Fruit fly (Drosophila melanogaster) whole organism, embryonic: ENCODE measurements around the gene Prp5.

Experiments used
- CG10274 ChIP-seq: fragments of 200-800 bp; sonication (Bioruptor generic); optimal IDR thresholded peaks from 3 replicates; lab custom pipeline; 2017; ENCODE audit warnings: missing biosample characterization, mild to moderate bottlenecking, missing genetic modification characterization
- CG11695 ChIP-seq: fragments of 200-800 bp; sonication (Bioruptor generic); IDR thresholded peaks from 3 replicates; pipeline ENCODE4 v1.3.6; 2022; ENCODE audit warnings: missing biosample characterization, missing genetic modification characterization
- CG12744 ChIP-seq: fragments of 200-800 bp; sonication (Bioruptor generic); optimal IDR thresholded peaks from 2 replicates; lab custom pipeline; 2016; ENCODE audit warnings: missing biosample characterization, missing genetic modification characterization
- CG14710 ChIP-seq: fragments of 200-800 bp; sonication (Bioruptor generic); optimal IDR thresholded peaks from 3 replicates; lab custom pipeline; 2019; ENCODE audit warnings: missing biosample characterization, mild to moderate bottlenecking, missing genetic modification characterization, moderate library complexity
- CG1602 ChIP-seq: fragments of 200-800 bp; sonication (Bioruptor generic); optimal IDR thresholded peaks from 3 replicates; lab custom pipeline; 2016; ENCODE audit warnings: missing biosample characterization, missing genetic modification characterization
- CG17186 ChIP-seq: fragments of 200-800 bp; sonication (Bioruptor generic); optimal IDR thresholded peaks from 3 replicates; lab custom pipeline; 2017; ENCODE audit warnings: missing biosample characterization, missing genetic modification reagents, missing genetic modification characterization
- CG18011 ChIP-seq: fragments of 200-800 bp; sonication (Bioruptor generic); optimal IDR thresholded peaks from 2 replicates; lab custom pipeline; 2017; ENCODE audit warnings: missing biosample characterization, missing genetic modification characterization, mild to moderate bottlenecking, moderate library complexity, missing genotype
- CG18476 ChIP-seq: fragments of 200-800 bp; sonication (Bioruptor generic); optimal IDR thresholded peaks from 2 replicates; lab custom pipeline; 2016; ENCODE audit warnings: missing biosample characterization, mild to moderate bottlenecking, missing genetic modification characterization
- CG2120 ChIP-seq: fragments of 200-800 bp; sonication (Bioruptor generic); optimal IDR thresholded peaks from 3 replicates; lab custom pipeline; 2016; ENCODE audit warnings: missing biosample characterization, missing genetic modification characterization
- CG3838 ChIP-seq: fragments of 200-800 bp; sonication (Bioruptor generic); optimal IDR thresholded peaks from 3 replicates; lab custom pipeline; 2016; ENCODE audit warnings: missing biosample characterization, missing genetic modification characterization
- CG4404 ChIP-seq: fragments of 200-800 bp; sonication (Bioruptor generic); IDR thresholded peaks from 2 replicates; pipeline ENCODE4 v1.3.6; 2022; ENCODE audit warnings: missing biosample characterization, missing genetic modification characterization
- CG6689 ChIP-seq: fragments of 200-800 bp; sonication (Bioruptor generic); IDR thresholded peaks from 2 replicates; pipeline ENCODE4 v1.3.6; 2022; ENCODE audit warnings: missing biosample characterization, missing genetic modification characterization
- CG7372 ChIP-seq: fragments of 200-800 bp; sonication (Bioruptor generic); IDR thresholded peaks from 2 replicates; pipeline ENCODE4 v1.3.6; 2022; ENCODE audit warnings: missing biosample characterization, missing genetic modification characterization
- CG7556 ChIP-seq: fragments of 200-800 bp; sonication (Bioruptor generic); optimal IDR thresholded peaks from 2 replicates; lab custom pipeline; 2017; ENCODE audit warnings: missing biosample characterization, mild to moderate bottlenecking, missing genetic modification characterization
- CrebB ChIP-seq: fragments of 200-800 bp; sonication (Bioruptor generic); optimal IDR thresholded peaks from 3 replicates; lab custom pipeline; 2018; ENCODE audit warnings: missing biosample characterization, mild to moderate bottlenecking, missing genetic modification characterization
- Doc3 ChIP-seq: fragments of 200-800 bp; sonication (Bioruptor generic); IDR thresholded peaks from 3 replicates; pipeline ENCODE4 v1.3.6; 2022; ENCODE audit warnings: missing biosample characterization, missing genetic modification characterization; ENCODE audit not compliant: partially characterized antibody
- Drgx ChIP-seq: fragments of 200-800 bp; sonication (Bioruptor generic); IDR thresholded peaks from 2 replicates; pipeline ENCODE4 v1.3.6; 2022; ENCODE audit warnings: missing biosample characterization, missing genetic modification characterization
- Ets65A ChIP-seq: fragments of 200-800 bp; sonication (Bioruptor generic); peaks from one replicate; lab custom pipeline; 2016; ENCODE audit warnings: missing biosample characterization, missing genetic modification characterization
- GATAe ChIP-seq: fragments of 200-800 bp; sonication (Bioruptor generic); conservative IDR thresholded peaks from 2 replicates; pipeline ENCODE4 v1.3.6; 2022; ENCODE audit warnings: missing biosample characterization, missing genetic modification characterization
- MBD-R2 ChIP-seq: fragments of 200-800 bp; sonication (Bioruptor generic); IDR thresholded peaks from 2 replicates; pipeline ENCODE4 v1.3.6; 2022; ENCODE audit warnings: missing biosample characterization, missing genetic modification characterization
- Mrtf ChIP-seq: fragments of 200-800 bp; sonication (Bioruptor generic); IDR thresholded peaks from 3 replicates; pipeline ENCODE4 v1.3.6; 2022; ENCODE audit warnings: missing biosample characterization, missing genetic modification characterization
- Opbp ChIP-seq: fragments of 200-800 bp; sonication (Bioruptor generic); IDR thresholded peaks from 3 replicates; pipeline ENCODE4 v1.3.6; 2022; ENCODE audit warnings: missing biosample characterization, missing genetic modification characterization; ENCODE audit not compliant: partially characterized antibody
- Sox100B ChIP-seq: fragments of 200-800 bp; sonication (Bioruptor generic); optimal IDR thresholded peaks from 3 replicates; lab custom pipeline; 2018; ENCODE audit warnings: missing biosample characterization, mild to moderate bottlenecking, missing genetic modification characterization
- Spps ChIP-seq: fragments of 200-800 bp; sonication (Bioruptor generic); optimal IDR thresholded peaks from 2 replicates; lab custom pipeline; 2018; ENCODE audit warnings: missing biosample characterization, mild to moderate bottlenecking, missing genetic modification characterization
- Stat92E ChIP-seq, 3 experiments: fragments of >200 bp in 2 of 3; fragments of 200-800 bp in 1 of 3; sonication (Bioruptor generic) in 1 of 3; optimal IDR thresholded peaks; 2 replicates each; lab custom pipeline; 2017 to 2019; ENCODE audit warnings: missing biosample characterization in 3 of 3, missing genetic modification characterization in 3 of 3, mild to moderate bottlenecking in 1 of 3, moderate library complexity in 1 of 3
- Taf1 ChIP-seq: fragments of 200-800 bp; sonication (Bioruptor generic); IDR thresholded peaks from 2 replicates; pipeline ENCODE4 v1.3.6; 2022; ENCODE audit warnings: missing biosample characterization, missing genetic modification characterization
- ac ChIP-seq: fragments of 200-800 bp; sonication (Bioruptor generic); optimal IDR thresholded peaks from 3 replicates; lab custom pipeline; 2017; ENCODE audit warnings: missing biosample characterization, mild to moderate bottlenecking, missing genetic modification characterization
- crol ChIP-seq: fragments of 200-800 bp; sonication (Bioruptor generic); IDR thresholded peaks from 2 replicates; pipeline ENCODE4 v1.3.6; 2022; ENCODE audit warnings: missing biosample characterization, missing genetic modification characterization
- da ChIP-seq: fragments of 200-800 bp; sonication (Bioruptor generic); optimal IDR thresholded peaks from 2 replicates; lab custom pipeline; 2016; ENCODE audit warnings: missing biosample characterization, missing genetic modification characterization
- disco-r ChIP-seq: fragments of 200-800 bp; sonication (Bioruptor generic); optimal IDR thresholded peaks from 2 replicates; lab custom pipeline; 2016; ENCODE audit warnings: missing biosample characterization, missing genetic modification characterization
- dm ChIP-seq: fragments of 200-800 bp; sonication (Bioruptor generic); optimal IDR thresholded peaks from 3 replicates; lab custom pipeline; 2016; ENCODE audit warnings: missing biosample characterization, missing genetic modification characterization
- exex ChIP-seq: fragments of 200-800 bp; sonication (Bioruptor generic); optimal IDR thresholded peaks from 4 replicates; lab custom pipeline; 2018; ENCODE audit warnings: missing biosample characterization, mild to moderate bottlenecking, missing genetic modification characterization, moderate library complexity
- gem ChIP-seq: fragments of 200-800 bp; sonication (Bioruptor generic); optimal IDR thresholded peaks from 2 replicates; lab custom pipeline; 2019; ENCODE audit warnings: missing biosample characterization, mild to moderate bottlenecking, missing genetic modification characterization, moderate library complexity
- grau ChIP-seq: fragments of 200-800 bp; optimal IDR thresholded peaks from 3 replicates; lab custom pipeline; 2019; ENCODE audit warnings: missing biosample characterization, mild to moderate bottlenecking, missing genetic modification characterization, moderate library complexity
- gsb-n ChIP-seq: fragments of 200-800 bp; sonication (Bioruptor generic); optimal IDR thresholded peaks from 3 replicates; lab custom pipeline; 2018; ENCODE audit warnings: missing biosample characterization, mild to moderate bottlenecking, missing genetic modification characterization
- pzg ChIP-seq: fragments of 200-800 bp; sonication (Bioruptor generic); optimal IDR thresholded peaks from 3 replicates; lab custom pipeline; 2018; ENCODE audit warnings: missing biosample characterization, mild to moderate bottlenecking, missing genetic modification characterization, moderate library complexity
- row ChIP-seq: fragments of 200-800 bp; sonication (Bioruptor generic); IDR thresholded peaks from 3 replicates; pipeline ENCODE4 v1.3.6; 2022; ENCODE audit warnings: missing biosample characterization, missing genetic modification characterization
- sd ChIP-seq: fragments of 200-800 bp; sonication (Bioruptor generic); optimal IDR thresholded peaks from 3 replicates; lab custom pipeline; 2018; ENCODE audit warnings: missing biosample characterization, mild to moderate bottlenecking, missing genetic modification characterization, moderate library complexity
- sim ChIP-seq: fragments of 200-800 bp; sonication (Bioruptor generic); IDR thresholded peaks from 2 replicates; pipeline ENCODE4 v1.3.6; 2022; ENCODE audit warnings: missing biosample characterization, missing genetic modification characterization
- tna ChIP-seq: fragments of 200-800 bp; sonication (Bioruptor generic); IDR thresholded peaks from 2 replicates; pipeline ENCODE4 v1.3.6; 2022; ENCODE audit warnings: missing biosample characterization, missing genetic modification characterization; ENCODE audit not compliant: partially characterized antibody
- ttk ChIP-seq: fragments of 200-800 bp; sonication (Bioruptor generic); IDR thresholded peaks from 2 replicates; pipeline ENCODE4 v2.1.2; 2022; ENCODE audit warnings: missing biosample characterization, missing genetic modification characterization
- wdn ChIP-seq: fragments of 200-800 bp; sonication (Bioruptor generic); IDR thresholded peaks from 2 replicates; pipeline ENCODE4 v1.3.6; 2022; ENCODE audit warnings: missing biosample characterization, missing genetic modification characterization
- wek ChIP-seq: fragments of 200-800 bp; sonication (Bioruptor generic); optimal IDR thresholded peaks from 3 replicates; lab custom pipeline; 2018; ENCODE audit warnings: missing biosample characterization, mild to moderate bottlenecking, missing genetic modification characterization, moderate library complexity
- z ChIP-seq: fragments of 200-800 bp; sonication (Bioruptor generic); IDR thresholded peaks from 3 replicates; pipeline ENCODE4 v1.3.6; 2022; ENCODE audit warnings: missing biosample characterization, missing genetic modification characterization
- zen2 ChIP-seq: fragments of 200-800 bp; sonication (Bioruptor generic); IDR thresholded peaks from 3 replicates; pipeline ENCODE4 v1.3.6; 2022; ENCODE audit warnings: missing biosample characterization, missing genetic modification characterization; ENCODE audit not compliant: partially characterized antibody

The Prp5 gene

DNA sequence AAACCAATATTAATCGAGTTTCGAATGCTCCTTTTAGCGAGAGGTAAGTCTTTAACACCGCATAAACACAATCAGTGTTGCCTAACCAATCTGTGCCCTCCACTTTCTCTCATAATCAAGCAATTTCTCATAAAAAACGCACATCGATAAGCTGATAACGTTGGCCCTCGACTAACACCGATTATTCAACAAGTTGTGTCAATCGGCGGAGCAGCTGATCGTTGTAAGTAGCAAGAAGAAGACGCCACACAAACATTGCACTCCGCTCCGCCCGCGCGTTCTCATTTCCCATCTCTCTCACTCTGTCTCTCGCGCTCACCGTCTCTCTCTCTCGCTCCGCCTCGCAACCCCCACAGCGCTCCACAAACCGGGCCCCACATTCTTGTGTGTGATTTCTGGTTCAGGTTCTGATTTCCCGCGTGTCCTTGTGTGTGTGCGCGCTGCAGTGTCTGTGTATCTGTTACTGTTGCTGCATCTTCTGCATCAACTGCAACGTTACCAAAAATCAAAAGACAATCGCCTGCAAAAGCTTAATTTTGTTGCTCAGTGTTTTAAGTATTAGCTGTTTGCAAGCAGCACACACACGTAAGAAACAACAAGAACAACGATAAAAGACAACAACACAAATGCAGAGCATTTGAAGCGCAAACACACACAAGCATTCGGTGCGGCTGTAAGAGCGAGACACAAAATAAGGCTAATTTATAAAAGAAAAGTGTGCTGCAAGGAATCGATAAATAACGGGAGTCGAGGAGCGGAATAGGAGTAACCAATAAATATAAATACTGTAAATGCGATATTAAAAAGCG is 11.7 kb upstream of the Prp5 start, which contains the start of the genes CG9114 and HDAC6 (continued):
- TF ChIP-seq Stat92E (GFP tag; optimal IDR thresholded peaks at IDR 0.05; lab: Kevin White, UChicago) (no peak), CG18011 (GFP tag; lab: Kevin White, UChicago) (no peak), CG7556 (GFP tag; lab: Kevin White, UChicago) (no peak), gem (no peak), Opbp (GFP tag; lab: Robert Waterston, UW) (peak; percentile 72; the same call in 2 of the 3 replicates), CG2120 (GFP tag; lab: Kevin White, UChicago) (no peak), grau (tag; lab: Kevin White, UChicago) (no peak), zen2 (peak; percentile 70; the same call in 2 of the 3 replicates), CG17186 (GFP tag; lab: Kevin White, UChicago) (peak; percentile 11), wdn (GFP tag; lab: Robert Waterston, UW) (no peak), z (GFP tag; lab: Robert Waterston, UW) (no peak), tna (GFP tag; lab: Robert Waterston, UW) (peak; percentile 78; the same call in 1 of the 2 replicates), row (peak; percentile 15; the same call in 1 of the 3 replicates), gsb-n (tag; lab: Kevin White, UChicago) (no peak), dm (GFP tag; lab: Kevin White, UChicago) (peak; percentile 32)

DNA sequence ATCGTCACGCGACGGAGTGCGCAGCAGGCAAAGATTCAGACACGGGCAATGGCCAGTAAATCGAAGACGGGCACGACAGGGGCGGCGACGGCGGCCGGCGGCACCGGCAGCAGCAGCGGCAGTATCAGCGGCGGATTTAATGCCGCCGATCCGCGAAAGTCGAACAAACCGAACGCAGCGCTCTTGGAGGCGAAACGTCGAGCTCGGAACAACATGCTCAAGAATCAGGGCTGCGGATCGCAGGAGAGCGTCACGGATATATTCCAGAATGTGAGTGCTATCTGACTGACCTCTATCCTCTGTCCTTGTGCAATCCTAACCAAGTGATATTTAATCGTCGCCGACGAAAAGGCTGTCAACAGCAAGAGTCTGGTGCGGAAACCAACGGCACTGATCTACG is 10.0 kb upstream of the Prp5 start:
- TF ChIP-seq CrebB (tag; lab: Kevin White, UChicago) (no peak), pzg (GFP tag; lab: Kevin White, UChicago) (no peak), MBD-R2 (GFP tag; lab: Robert Waterston, UW) (0 out of 2 replicates have a peak, but pooled peaks have one; percentile 8), crol (GFP tag; lab: Robert Waterston, UW) (0 out of 2 replicates have a peak, but pooled peaks have one; percentile 22), disco-r (GFP tag; lab: Kevin White, UChicago) (no peak), Taf1 (GFP tag; lab: Robert Waterston, UW) (no peak), CG18476 (GFP tag; lab: Kevin White, UChicago) (no peak), Ets65A (GFP tag; lab: Kevin White, UChicago) (peak; percentile 12), ttk (GFP tag; lab: Robert Waterston, UW) (no peak)

- TF ChIP-seq CG14710 (no peak), Doc3 (GFP tag; lab: Robert Waterston, UW) (no peak), CG4404 (GFP tag; lab: Robert Waterston, UW) (no peak), CG6689 (GFP tag; lab: Robert Waterston, UW) (no peak), Spps (no peak), CG12744 (no peak), CG3838 (no peak), da (GFP tag; lab: Kevin White, UChicago) (no peak), ac (GFP tag; lab: Kevin White, UChicago) (no peak), exex (tag; lab: Kevin White, UChicago) (peak; percentile 73), sim (GFP tag; lab: Robert Waterston, UW) (no peak), wek (GFP tag; lab: Kevin White, UChicago) (no peak), Sox100B (GFP tag; lab: Kevin White, UChicago) (no peak), sd (tag; lab: Kevin White, UChicago) (no peak), CG7372 (GFP tag; lab: Robert Waterston, UW) (no peak), CG11695 (GFP tag; lab: Robert Waterston, UW) (peak; percentile 67; the same call in 2 of the 3 replicates), GATAe (GFP tag; lab: Robert Waterston, UW) (0 out of 2 replicates have a peak, but pooled peaks have one; percentile 12), crol (GFP tag; lab: Robert Waterston, UW) (0 out of 2 replicates have a peak, but pooled peaks have one; percentile 14), Drgx (GFP tag; lab: Robert Waterston, UW) (no peak), Mrtf (no peak), CG1602 (GFP tag; lab: Kevin White, UChicago) (no peak), CG10274 (peak; percentile 12)
Observed at dm6 chrX:15335845-15336453, 9.0 kb upstream of the Prp5 start.
